Fruit fly (Drosophila melanogaster) whole organism, pupa: ENCODE results near the gene CG34140.
A peak's percentile ranks its signal among the peaks of the same experiment; 100 is the strongest.

Experiments used
- CG10348 ChIP-seq: fragments of 200-800 bp; sonication (Bioruptor generic); IDR thresholded peaks from 2 replicates; pipeline ENCODE4 v1.3.6; 2022; ENCODE audit warnings: missing biosample characterization, missing genetic modification characterization
- CG12605 ChIP-seq: fragments of 200-800 bp; sonication (Bioruptor generic); IDR thresholded peaks from 2 replicates; pipeline ENCODE4 v1.3.6; 2022; ENCODE audit warnings: missing biosample characterization, missing genetic modification characterization
- CG13204 ChIP-seq: fragments of 200-800 bp; sonication (Bioruptor generic); optimal IDR thresholded peaks from 2 replicates; lab custom pipeline; 2018; ENCODE audit warnings: missing biosample characterization, mild to moderate bottlenecking, missing genetic modification characterization, moderate library complexity
- CG14655 ChIP-seq: fragments of 200-800 bp; sonication (Bioruptor generic); optimal IDR thresholded peaks from 3 replicates; lab custom pipeline; 2017; ENCODE audit warnings: mild to moderate bottlenecking, missing biosample characterization, missing genetic modification reagents, missing genetic modification characterization
- CG15710 ChIP-seq: fragments of 200-800 bp; sonication (Bioruptor generic); optimal IDR thresholded peaks from 2 replicates; lab custom pipeline; 2018; ENCODE audit warnings: missing biosample characterization, mild to moderate bottlenecking, missing genetic modification characterization, moderate library complexity
- CG17806 ChIP-seq: fragments of 200-800 bp; sonication (Bioruptor generic); optimal IDR thresholded peaks from 2 replicates; lab custom pipeline; 2018; ENCODE audit warnings: missing biosample characterization, mild to moderate bottlenecking, missing genetic modification characterization, moderate library complexity
- CG32121 ChIP-seq: fragments of 200-800 bp; sonication (Bioruptor generic); IDR thresholded peaks from 2 replicates; pipeline ENCODE4 v1.3.6; 2022; ENCODE audit warnings: missing biosample characterization, missing genetic modification characterization
- CG34367 ChIP-seq: fragments of 200-800 bp; sonication (Bioruptor generic); optimal IDR thresholded peaks from 2 replicates; lab custom pipeline; 2018; ENCODE audit warnings: missing biosample characterization, mild to moderate bottlenecking, missing genetic modification characterization
- CG4496 ChIP-seq: fragments of 200-800 bp; sonication (Bioruptor generic); IDR thresholded peaks from 3 replicates; pipeline ENCODE4 v1.3.6; 2022; ENCODE audit warnings: missing biosample characterization, missing genetic modification characterization
- CG8159 ChIP-seq: fragments of 200-800 bp; sonication (Bioruptor generic); optimal IDR thresholded peaks from 3 replicates; lab custom pipeline; 2018; ENCODE audit warnings: missing biosample characterization, mild to moderate bottlenecking, missing genetic modification characterization, moderate library complexity
- CG8301 ChIP-seq: fragments of 200-800 bp; sonication (Bioruptor generic); optimal IDR thresholded peaks from 2 replicates; lab custom pipeline; 2018; ENCODE audit warnings: missing biosample characterization, mild to moderate bottlenecking, missing genetic modification characterization
- CG9948 ChIP-seq: fragments of 200-800 bp; sonication (Bioruptor generic); optimal IDR thresholded peaks from 2 replicates; lab custom pipeline; 2018; ENCODE audit warnings: missing biosample characterization, mild to moderate bottlenecking, missing genetic modification characterization, moderate library complexity
- D1 ChIP-seq: fragments of 200-800 bp; sonication (Bioruptor generic); optimal IDR thresholded peaks from 2 replicates; lab custom pipeline; 2018; ENCODE audit warnings: missing biosample characterization, mild to moderate bottlenecking, missing genetic modification characterization, moderate library complexity
- EcR ChIP-seq: fragments of 200-800 bp; sonication (Bioruptor generic); optimal IDR thresholded peaks from 3 replicates; lab custom pipeline; 2019; ENCODE audit warnings: missing biosample characterization, missing genetic modification characterization, mild to moderate bottlenecking, moderate library complexity, missing genetic modification reagents
- Ets98B ChIP-seq: fragments of 200-800 bp; sonication (Bioruptor generic); IDR thresholded peaks from 2 replicates; pipeline ENCODE4 v1.3.6; 2022; ENCODE audit warnings: missing biosample characterization, missing genetic modification characterization
- Pif1A ChIP-seq: fragments of 200-800 bp; sonication (Bioruptor generic); optimal IDR thresholded peaks from 3 replicates; lab custom pipeline; 2016; ENCODE audit warnings: missing biosample characterization, missing genetic modification characterization
- Pif1B ChIP-seq: fragments of 200-800 bp; sonication (Bioruptor generic); optimal IDR thresholded peaks from 3 replicates; lab custom pipeline; 2016; ENCODE audit warnings: missing biosample characterization, missing genetic modification characterization
- Snoo ChIP-seq: fragments of 200-800 bp; sonication (Bioruptor generic); optimal IDR thresholded peaks from 3 replicates; lab custom pipeline; 2017; ENCODE audit warnings: missing biosample characterization, mild to moderate bottlenecking, missing genetic modification characterization, inconsistent platforms
- fd96Ca ChIP-seq: fragments of 200-800 bp; sonication (Bioruptor generic); IDR thresholded peaks from 3 replicates; pipeline ENCODE4 v1.3.6; 2022; ENCODE audit warnings: missing biosample characterization, missing genetic modification characterization
- gl ChIP-seq: fragments of 200-800 bp; sonication (Bioruptor generic); optimal IDR thresholded peaks from 2 replicates; lab custom pipeline; 2018; ENCODE audit warnings: missing biosample characterization, mild to moderate bottlenecking, missing genetic modification characterization
- rn ChIP-seq: fragments of 200-800 bp; sonication (Bioruptor generic); IDR thresholded peaks from 2 replicates; pipeline ENCODE4 v1.3.6; 2022; ENCODE audit warnings: missing biosample characterization, missing genetic modification characterization

CG34140 gene

dm6 chr3L:165981-166788 lies 18.0 kb downstream of the CG34140 start:
- no peak for TF ChIP-seq Pif1B
- TF ChIP-seq Pif1A (GFP tag; lab: Kevin White, UChicago) = peak; percentile 68
- peak; percentile 46; the same call in 1 of the 2 replicates for TF ChIP-seq CG12605 (GFP tag; lab: Robert Waterston, UW)
- no peak for TF ChIP-seq gl (tag; lab: Kevin White, UChicago)
- TF ChIP-seq CG4496 = 0 out of 3 replicates have a peak, but pooled peaks have one; percentile 63
- TF ChIP-seq fd96Ca (GFP tag; lab: Robert Waterston, UW) = peak; percentile 57; the same call in 1 of the 3 replicates
- TF ChIP-seq D1 (tag; lab: Kevin White, UChicago) = no peak
- TF ChIP-seq CG8159 (tag; lab: Kevin White, UChicago) = peak; percentile 55
- TF ChIP-seq CG9948 = peak; percentile 48
- peak; percentile 59 for TF ChIP-seq Ets98B (GFP tag; lab: Robert Waterston, UW)
- peak; percentile 49 for TF ChIP-seq CG8301 (tag; lab: Kevin White, UChicago)
- TF ChIP-seq EcR = peak; percentile 50
- peak; percentile 27 for TF ChIP-seq CG17806 (tag; lab: Kevin White, UChicago)
- TF ChIP-seq CG10348 = no peak
- TF ChIP-seq rn (GFP tag; lab: Robert Waterston, UW) = no peak
- TF ChIP-seq Snoo (tag; lab: Kevin White, UChicago) = peak; percentile 0
- peak; percentile 62 for TF ChIP-seq CG13204 (GFP tag; lab: Kevin White, UChicago)
- peak; percentile 15 for TF ChIP-seq CG15710 (tag; lab: Kevin White, UChicago)
- TF ChIP-seq CG32121 (GFP tag; lab: Robert Waterston, UW) = no peak

dm6 chr3L:161833-162587 lies 22.2 kb downstream of the CG34140 start:
- no peak for TF ChIP-seq CG13204 (GFP tag; lab: Kevin White, UChicago)
- TF ChIP-seq fd96Ca (GFP tag; lab: Robert Waterston, UW) = no peak
- TF ChIP-seq, all 21 proteins: peak for 0

dm6 chr3L:160446-161094 lies 23.7 kb downstream of the CG34140 start:
- TF ChIP-seq fd96Ca (GFP tag; lab: Robert Waterston, UW) = 0 out of 3 replicates have a peak, but pooled peaks have one; percentile 7
- peak; percentile 19 for TF ChIP-seq Snoo (tag; lab: Kevin White, UChicago)
- TF ChIP-seq Ets98B (GFP tag; lab: Robert Waterston, UW) = peak; percentile 11; the same call in 1 of the 2 replicates
- no peak for TF ChIP-seq gl (tag; lab: Kevin White, UChicago)
- no peak for TF ChIP-seq EcR
- TF ChIP-seq CG17806 (tag; lab: Kevin White, UChicago) = no peak
- TF ChIP-seq CG4496 = no peak
- no peak for TF ChIP-seq CG9948
- TF ChIP-seq rn (GFP tag; lab: Robert Waterston, UW) = no peak
- TF ChIP-seq D1 (tag; lab: Kevin White, UChicago) = no peak
- TF ChIP-seq CG32121 (GFP tag; lab: Robert Waterston, UW) = no peak
- no peak for TF ChIP-seq Pif1A (GFP tag; lab: Kevin White, UChicago)
- TF ChIP-seq CG8301 (tag; lab: Kevin White, UChicago) = no peak
- TF ChIP-seq CG14655 (GFP tag; lab: Kevin White, UChicago) = no peak
- no peak for TF ChIP-seq CG8159 (tag; lab: Kevin White, UChicago)
- no peak for TF ChIP-seq CG13204 (GFP tag; lab: Kevin White, UChicago)
- no peak for TF ChIP-seq CG34367
- TF ChIP-seq CG15710 (tag; lab: Kevin White, UChicago) = no peak
- 0 out of 2 replicates have a peak, but pooled peaks have one; percentile 34 for TF ChIP-seq CG12605 (GFP tag; lab: Robert Waterston, UW)
- TF ChIP-seq CG10348 = no peak
- peak; percentile 3 for TF ChIP-seq Pif1B

- TF ChIP-seq CG4496 = no peak
- TF ChIP-seq CG10348 = no peak
- no peak for TF ChIP-seq CG34367
- no peak for TF ChIP-seq CG15710 (tag; lab: Kevin White, UChicago)
- no peak for TF ChIP-seq CG17806 (tag; lab: Kevin White, UChicago)
- TF ChIP-seq CG12605 (GFP tag; lab: Robert Waterston, UW) = no peak
- no peak for TF ChIP-seq D1 (tag; lab: Kevin White, UChicago)
- TF ChIP-seq gl (tag; lab: Kevin White, UChicago) = no peak
- TF ChIP-seq Pif1B = no peak
- TF ChIP-seq CG9948 = no peak
- TF ChIP-seq rn (GFP tag; lab: Robert Waterston, UW) = no peak
- TF ChIP-seq, all 21 proteins: peak for 0
Measured at dm6 chr3L:159406-160084, 24.7 kb downstream of the CG34140 start.
